Fruit fly (Drosophila melanogaster) whole organism, embryonic: ENCODE measurements around the gene CG6766.

Source experiments
- ATbp ChIP-seq: fragments of 200-800 bp; sonication (Bioruptor generic); optimal IDR thresholded peaks from 2 replicates; lab custom pipeline; 2017; ENCODE audit warnings: missing biosample characterization, mild to moderate bottlenecking, missing genetic modification characterization, missing genetic modification reagents
- CG11093 ChIP-seq: fragments of 200-800 bp; sonication (Bioruptor generic); IDR thresholded peaks from 3 replicates; pipeline ENCODE4 v1.3.6; 2022; ENCODE audit warnings: missing biosample characterization, missing genetic modification characterization
- CG11504 ChIP-seq: fragments of 200-800 bp; sonication (Bioruptor generic); optimal IDR thresholded peaks from 3 replicates; lab custom pipeline; 2019; ENCODE audit warnings: missing biosample characterization, mild to moderate bottlenecking, missing genetic modification characterization, moderate library complexity
- CG12659 ChIP-seq: fragments of 200-800 bp; sonication (Bioruptor generic); optimal IDR thresholded peaks from 3 replicates; lab custom pipeline; 2017; ENCODE audit warnings: mild to moderate bottlenecking, missing biosample characterization, missing genetic modification reagents, missing genetic modification characterization
- CG13123 ChIP-seq: fragments of 200-800 bp; sonication (Bioruptor generic); optimal IDR thresholded peaks from 2 replicates; lab custom pipeline; 2016; ENCODE audit warnings: missing biosample characterization, missing genetic modification characterization
- CG1832 ChIP-seq: fragments of 200-800 bp; sonication (Bioruptor generic); optimal IDR thresholded peaks from 2 replicates; lab custom pipeline; 2017; ENCODE audit warnings: missing biosample characterization, mild to moderate bottlenecking, missing genetic modification characterization, inconsistent platforms
- CG4282 ChIP-seq: fragments of 200-800 bp; sonication (Bioruptor generic); optimal IDR thresholded peaks from 2 replicates; lab custom pipeline; 2016; ENCODE audit warnings: missing biosample characterization, missing genetic modification characterization
- CG4730 ChIP-seq: fragments of 200-800 bp; sonication (Bioruptor generic); IDR thresholded peaks from 2 replicates; pipeline ENCODE4 v1.3.6; 2022; ENCODE audit warnings: missing biosample characterization, missing genetic modification characterization
- CG8290 ChIP-seq, 3 experiments: fragments of 200-800 bp; sonication (Bioruptor generic); optimal IDR thresholded peaks; 2 replicates each; lab custom pipeline; 2016 to 2019; ENCODE audit warnings: missing biosample characterization in 3 of 3, missing genetic modification characterization in 3 of 3, mild to moderate bottlenecking in 2 of 3, moderate library complexity in 1 of 3
- CG9215 ChIP-seq: fragments of 200-800 bp; sonication (Bioruptor generic); IDR thresholded peaks from 2 replicates; pipeline ENCODE4 v1.3.6; 2022; ENCODE audit warnings: missing biosample characterization, missing genetic modification characterization
- CG9932 ChIP-seq: fragments of 200-800 bp; sonication (Bioruptor generic); IDR thresholded peaks from 2 replicates; pipeline ENCODE4 v1.3.6; 2022; ENCODE audit warnings: missing biosample characterization, missing genetic modification characterization
- CkIIα-i1 ChIP-seq: fragments of 200-800 bp; sonication (Bioruptor generic); IDR thresholded peaks from 2 replicates; pipeline ENCODE4 v1.3.6; 2022; ENCODE audit warnings: missing biosample characterization, missing genetic modification characterization
- CrebB ChIP-seq: fragments of 200-800 bp; sonication (Bioruptor generic); optimal IDR thresholded peaks from 3 replicates; lab custom pipeline; 2018; ENCODE audit warnings: missing biosample characterization, mild to moderate bottlenecking, missing genetic modification characterization
- Dip2 ChIP-seq: fragments of 200-800 bp; sonication (Bioruptor generic); IDR thresholded peaks from 2 replicates; pipeline ENCODE4 v1.3.6; 2022; ENCODE audit warnings: missing biosample characterization, missing genetic modification characterization
- Doc2 ChIP-seq: fragments of 200-800 bp; sonication (Bioruptor generic); IDR thresholded peaks from 2 replicates; pipeline ENCODE4 v1.3.6; 2022; ENCODE audit warnings: missing biosample characterization, missing genetic modification characterization
- E2f1 ChIP-seq: fragments of 200-800 bp; sonication (Bioruptor generic); IDR thresholded peaks from 2 replicates; pipeline ENCODE4 v1.3.6; 2022; ENCODE audit warnings: missing biosample characterization, missing genetic modification characterization
- ERR ChIP-seq: fragments of 200-800 bp; sonication (Bioruptor generic); optimal IDR thresholded peaks from 2 replicates; lab custom pipeline; 2016; ENCODE audit warnings: missing biosample characterization, missing genetic modification characterization
- Elba2 ChIP-seq: fragments of 200-800 bp; sonication (Bioruptor generic); optimal IDR thresholded peaks from 3 replicates; lab custom pipeline; 2016; ENCODE audit warnings: missing biosample characterization, missing genetic modification characterization
- Fer2 ChIP-seq: fragments of 200-800 bp; sonication (Bioruptor generic); optimal IDR thresholded peaks from 2 replicates; lab custom pipeline; 2018; ENCODE audit warnings: missing biosample characterization, mild to moderate bottlenecking, missing genetic modification characterization, moderate library complexity
- Hr39 ChIP-seq: fragments of >200 bp; optimal IDR thresholded peaks from 2 replicates; lab custom pipeline; 2017
- Hr78 ChIP-seq, 2 experiments: fragments of 200-800 bp in 1 of 2; fragments of >200 bp in 1 of 2; sonication (Bioruptor generic) in 1 of 2; optimal IDR thresholded peaks; 2 replicates each; lab custom pipeline; 2017 to 2019; ENCODE audit warnings: missing biosample characterization in 2 of 2, missing genetic modification characterization in 2 of 2, mild to moderate bottlenecking in 1 of 2, moderate library complexity in 1 of 2
- Ptx1 ChIP-seq: fragments of 200-800 bp; sonication (Bioruptor generic); IDR thresholded peaks from 2 replicates; pipeline ENCODE4 v1.3.6; 2022; ENCODE audit warnings: missing biosample characterization, missing genetic modification characterization
- Sin3A ChIP-seq: fragments of >200 bp; optimal IDR thresholded peaks from 2 replicates; lab custom pipeline; 2018
- abd-A ChIP-seq: fragments of 200-800 bp; sonication (Bioruptor generic); optimal IDR thresholded peaks from 3 replicates; lab custom pipeline; 2019; ENCODE audit warnings: missing biosample characterization, mild to moderate bottlenecking, missing genetic modification characterization, moderate library complexity
- bab2 ChIP-seq: fragments of 200-800 bp; sonication (Bioruptor generic); optimal IDR thresholded peaks from 2 replicates; lab custom pipeline; 2016; ENCODE audit warnings: missing biosample characterization, missing genetic modification characterization
- btn ChIP-seq: fragments of 200-800 bp; sonication (Bioruptor generic); optimal IDR thresholded peaks from 2 replicates; lab custom pipeline; 2016; ENCODE audit warnings: missing biosample characterization, missing genetic modification characterization
- cad ChIP-seq: fragments of >200 bp; optimal IDR thresholded peaks from 2 replicates; lab custom pipeline; 2017; ENCODE audit warnings: missing biosample characterization, missing genetic modification characterization
- cato ChIP-seq: fragments of 200-800 bp; sonication (Bioruptor generic); optimal IDR thresholded peaks from 2 replicates; lab custom pipeline; 2016; ENCODE audit warnings: missing biosample characterization, missing genetic modification characterization, borderline replicate concordance
- caup ChIP-seq: fragments of 200-800 bp; sonication (Bioruptor generic); optimal IDR thresholded peaks from 3 replicates; lab custom pipeline; 2017; ENCODE audit warnings: missing biosample characterization, mild to moderate bottlenecking, missing genetic modification characterization, moderate library complexity; ENCODE audit not compliant: severe bottlenecking
- crp ChIP-seq, 2 experiments: fragments of 200-800 bp; sonication (Bioruptor generic); optimal IDR thresholded peaks; 2 replicates in 1 of 2; 3 replicates in 1 of 2; lab custom pipeline; 2017; ENCODE audit warnings: missing biosample characterization in 2 of 2, missing genetic modification characterization in 2 of 2, mild to moderate bottlenecking in 1 of 2, moderate library complexity in 1 of 2
- disco-r ChIP-seq: fragments of 200-800 bp; sonication (Bioruptor generic); optimal IDR thresholded peaks from 2 replicates; lab custom pipeline; 2016; ENCODE audit warnings: missing biosample characterization, missing genetic modification characterization
- exex ChIP-seq: fragments of 200-800 bp; sonication (Bioruptor generic); optimal IDR thresholded peaks from 4 replicates; lab custom pipeline; 2018; ENCODE audit warnings: missing biosample characterization, mild to moderate bottlenecking, missing genetic modification characterization, moderate library complexity
- gcm ChIP-seq: fragments of 200-800 bp; sonication (Bioruptor generic); optimal IDR thresholded peaks from 2 replicates; lab custom pipeline; 2019; ENCODE audit warnings: missing biosample characterization, mild to moderate bottlenecking, missing genetic modification characterization, moderate library complexity
- grau ChIP-seq: fragments of 200-800 bp; optimal IDR thresholded peaks from 3 replicates; lab custom pipeline; 2019; ENCODE audit warnings: missing biosample characterization, mild to moderate bottlenecking, missing genetic modification characterization, moderate library complexity
- gt ChIP-seq: fragments of 200-800 bp; sonication (Bioruptor generic); IDR thresholded peaks from 2 replicates; pipeline ENCODE4 v1.3.6; 2022; ENCODE audit warnings: missing biosample characterization, missing genetic modification characterization
- hb ChIP-seq: fragments of 200-800 bp; sonication (Bioruptor generic); IDR thresholded peaks from 3 replicates; pipeline ENCODE4 v1.3.6; 2022; ENCODE audit warnings: missing biosample characterization, missing genetic modification characterization; ENCODE audit not compliant: partially characterized antibody
- hbn ChIP-seq: fragments of 200-800 bp; sonication (Bioruptor generic); IDR thresholded peaks from 2 replicates; pipeline ENCODE4 v1.3.6; 2022; ENCODE audit warnings: missing biosample characterization, missing genetic modification characterization; ENCODE audit not compliant: partially characterized antibody
- ind ChIP-seq: fragments of 200-800 bp; sonication (Bioruptor generic); optimal IDR thresholded peaks from 3 replicates; lab custom pipeline; 2016; ENCODE audit warnings: missing biosample characterization, missing genetic modification characterization
- kni ChIP-seq: fragments of 200-800 bp; sonication (Bioruptor generic); optimal IDR thresholded peaks from 3 replicates; lab custom pipeline; 2017; ENCODE audit warnings: mild to moderate bottlenecking, missing biosample characterization, missing genetic modification reagents, missing genetic modification characterization
- knrl ChIP-seq: fragments of 200-800 bp; sonication (Bioruptor generic); IDR thresholded peaks from 3 replicates; pipeline ENCODE4 v1.3.6; 2022; ENCODE audit warnings: missing biosample characterization, missing genetic modification characterization; ENCODE audit not compliant: partially characterized antibody
- lov ChIP-seq, 2 experiments: fragments of 200-800 bp in 1 of 2; fragments of >200 bp in 1 of 2; sonication (Bioruptor generic) in 1 of 2; IDR thresholded peaks in 1 of 2; optimal IDR thresholded peaks in 1 of 2; 2 replicates in 1 of 2; 3 replicates in 1 of 2; pipeline versions ENCODE4 v1.3.6 to Lab custom; 2017 to 2022; ENCODE audit warnings: missing biosample characterization in 1 of 2, missing genetic modification characterization in 1 of 2
- oc ChIP-seq: fragments of 200-800 bp; sonication (Bioruptor generic); optimal IDR thresholded peaks from 2 replicates; lab custom pipeline; 2018; ENCODE audit warnings: missing biosample characterization, mild to moderate bottlenecking, missing genetic modification characterization, moderate library complexity
- onecut ChIP-seq: fragments of 200-800 bp; sonication (Bioruptor generic); IDR thresholded peaks from 2 replicates; pipeline ENCODE4 v1.3.6; 2022; ENCODE audit warnings: missing biosample characterization, missing genetic modification characterization
- repo ChIP-seq: fragments of 200-800 bp; sonication (Bioruptor generic); optimal IDR thresholded peaks from 2 replicates; lab custom pipeline; 2016; ENCODE audit warnings: missing biosample characterization, missing genetic modification characterization
- schlank ChIP-seq: fragments of 200-800 bp; sonication (Bioruptor generic); optimal IDR thresholded peaks from 2 replicates; lab custom pipeline; 2018; ENCODE audit warnings: missing biosample characterization, mild to moderate bottlenecking, missing genetic modification characterization
- sens-2 ChIP-seq: fragments of 200-800 bp; sonication (Bioruptor generic); IDR thresholded peaks from 2 replicates; pipeline ENCODE4 v1.3.6; 2022; ENCODE audit warnings: missing biosample characterization, missing genetic modification characterization
- sob ChIP-seq: fragments of 200-800 bp; sonication (Bioruptor generic); IDR thresholded peaks from 2 replicates; pipeline ENCODE4 v1.3.6; 2022; ENCODE audit warnings: missing biosample characterization, missing genetic modification characterization
- tup ChIP-seq: fragments of 200-800 bp; sonication (Bioruptor generic); optimal IDR thresholded peaks from 2 replicates; lab custom pipeline; 2016; ENCODE audit warnings: missing biosample characterization, mild to moderate bottlenecking, missing genetic modification characterization, moderate library complexity
- twi ChIP-seq: fragments of 200-800 bp; optimal IDR thresholded peaks from 2 replicates; lab custom pipeline; 2019; ENCODE audit warnings: missing biosample characterization, mild to moderate bottlenecking, missing genetic modification characterization, moderate library complexity
- wek ChIP-seq: fragments of 200-800 bp; sonication (Bioruptor generic); optimal IDR thresholded peaks from 3 replicates; lab custom pipeline; 2018; ENCODE audit warnings: missing biosample characterization, mild to moderate bottlenecking, missing genetic modification characterization, moderate library complexity

CG6766 gene

DNA sequence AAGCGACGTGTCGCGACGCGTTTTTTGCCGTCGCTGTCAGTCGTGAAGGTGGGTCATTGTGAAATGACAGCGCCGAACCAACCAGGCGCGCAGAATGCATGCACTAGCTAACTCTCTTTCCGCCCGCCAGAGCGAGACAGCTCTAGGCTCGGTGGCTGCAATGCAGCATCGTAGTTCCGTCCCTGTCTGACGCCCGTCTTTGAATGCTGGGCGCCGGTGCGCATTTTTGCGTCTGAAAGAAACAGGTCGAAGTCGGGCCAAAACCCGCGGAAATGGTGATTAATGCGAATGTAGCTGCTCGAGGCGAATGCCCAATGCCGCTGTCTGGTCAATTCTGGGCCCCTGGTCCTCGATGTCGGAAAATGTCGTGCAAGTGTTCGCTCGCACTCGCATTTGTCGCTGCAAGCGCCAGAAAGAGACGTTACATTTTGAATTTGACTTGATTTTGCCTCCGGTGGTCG, 33.1 kb downstream of the CG6766 start (continued):
- peak; percentile 55 for TF ChIP-seq grau (tag; lab: Kevin White, UChicago)
- peak; percentile 100 for TF ChIP-seq kni (GFP tag; lab: Kevin White, UChicago)
- peak; percentile 79 for TF ChIP-seq gcm (GFP tag; lab: Kevin White, UChicago)
- peak; percentile 0 for TF ChIP-seq ATbp (GFP tag; lab: Kevin White, UChicago)
- TF ChIP-seq btn: peak; percentile 62
- TF ChIP-seq CG1832 (GFP tag; lab: Kevin White, UChicago): peak; percentile 99
- TF ChIP-seq CG9932: no peak
- TF ChIP-seq CG4282 (GFP tag; lab: Kevin White, UChicago): no peak
- TF ChIP-seq Elba2: no peak
- TF ChIP-seq onecut (GFP tag; lab: Robert Waterston, UW): peak; percentile 92
- TF ChIP-seq twi: peak; percentile 60
- peak; percentile 50 for TF ChIP-seq disco-r
- TF ChIP-seq sob (GFP tag; lab: Robert Waterston, UW): no peak
- no peak for TF ChIP-seq Sin3A
- no peak for TF ChIP-seq Fer2
- peak; percentile 74 for TF ChIP-seq CrebB (tag; lab: Kevin White, UChicago)
- TF ChIP-seq CkIIα-i1 (GFP tag; lab: Robert Waterston, UW): no peak
- no peak for TF ChIP-seq tup (GFP tag; lab: Kevin White, UChicago)
- no peak for TF ChIP-seq Hr39 (lab: Kevin White, UChicago)
- peak in 1 of 2 experiments; percentile 94 for TF ChIP-seq Hr78 (GFP tag; optimal IDR thresholded peaks at IDR 0.05; lab: Kevin White, UChicago)
- TF ChIP-seq Dip2 (GFP tag; lab: Robert Waterston, UW): no peak
- peak; percentile 58 for TF ChIP-seq wek
- TF ChIP-seq sens-2 (GFP tag; lab: Robert Waterston, UW): no peak
- no peak for TF ChIP-seq crp (GFP tag; optimal IDR thresholded peaks at IDR 0.05; lab: Kevin White, UChicago)
- TF ChIP-seq CG8290 (GFP tag; optimal IDR thresholded peaks at IDR 0.05; lab: Kevin White, UChicago): peak; percentile 53
- TF ChIP-seq CG8290 (tag; optimal IDR thresholded peaks at IDR 0.05; lab: Kevin White, UChicago): peak; percentile 90 to 93
- no peak for TF ChIP-seq schlank
- TF ChIP-seq lov (optimal IDR thresholded peaks at IDR 0.05; lab: Kevin White, UChicago): no peak
- no peak for TF ChIP-seq lov (GFP tag; IDR thresholded peaks at IDR 0.05; lab: Robert Waterston, UW)
- TF ChIP-seq CG13123 (GFP tag; lab: Kevin White, UChicago): no peak
- no peak for TF ChIP-seq cad (GFP tag; lab: Kevin White, UChicago)
- no peak for TF ChIP-seq cato (GFP tag; lab: Kevin White, UChicago)
- no peak for TF ChIP-seq gt
- TF ChIP-seq exex (tag; lab: Kevin White, UChicago): peak; percentile 76
- peak; percentile 66 for TF ChIP-seq ERR
- TF ChIP-seq ind (GFP tag; lab: Kevin White, UChicago): no peak
- peak; percentile 90 for TF ChIP-seq oc
- peak; percentile 100 for TF ChIP-seq abd-A (tag; lab: Kevin White, UChicago)
- TF ChIP-seq repo (GFP tag; lab: Kevin White, UChicago): peak; percentile 50
- no peak for TF ChIP-seq bab2 (GFP tag; lab: Kevin White, UChicago)
- TF ChIP-seq CG4730 (GFP tag; lab: Robert Waterston, UW): no peak
- peak; percentile 45 for TF ChIP-seq caup (GFP tag; lab: Kevin White, UChicago)
- no peak for TF ChIP-seq Doc2 (GFP tag; lab: Robert Waterston, UW)
- no peak for TF ChIP-seq hb
- TF ChIP-seq knrl (GFP tag; lab: Robert Waterston, UW): no peak
- peak; percentile 87 for TF ChIP-seq CG12659 (GFP tag; lab: Kevin White, UChicago)
- TF ChIP-seq CG11504: peak; percentile 84
- no peak for TF ChIP-seq hbn
- peak; percentile 58; the same call in 1 of the 3 replicates for TF ChIP-seq CG11093 (GFP tag; lab: Robert Waterston, UW)
- TF ChIP-seq E2f1 (GFP tag; lab: Robert Waterston, UW): no peak
- TF ChIP-seq Ptx1 (GFP tag; lab: Robert Waterston, UW): no peak
- no peak for TF ChIP-seq CG9215 (GFP tag; lab: Robert Waterston, UW)
